Worm (Caenorhabditis elegans) whole organism, late embryonic: Measurements from ENCODE around the gene F53F4.15.

Source experiments
- ama-1 ChIP-seq: fragments of 150-350 bp; optimal IDR thresholded peaks from 2 replicates; lab custom pipeline; 2014
- ceh-14 ChIP-seq: sonication (generic microtip); optimal IDR thresholded peaks from 2 replicates; lab custom pipeline; 2016; ENCODE audit warnings: missing genotype, missing genetic modification characterization, missing compliant biosample characterization
- ceh-6 ChIP-seq: fragments of 200-800 bp; sonication (Bioruptor generic); optimal IDR thresholded peaks from 2 replicates; lab custom pipeline; 2018; ENCODE audit warnings: mild to moderate bottlenecking, missing genetic modification characterization, missing compliant biosample characterization
- ceh-9 ChIP-seq: sonication (generic microtip); optimal IDR thresholded peaks from 2 replicates; lab custom pipeline; 2016; ENCODE audit warnings: mild to moderate bottlenecking, missing genetic modification characterization, inconsistent platforms, missing compliant biosample characterization
- elt-4 ChIP-seq: sonication (generic microtip); optimal IDR thresholded peaks from 2 replicates; lab custom pipeline; 2016; ENCODE audit warnings: missing genetic modification characterization, missing compliant biosample characterization
- nhr-11 ChIP-seq: fragments of 150-350 bp; optimal IDR thresholded peaks from 2 replicates; lab custom pipeline; 2014; ENCODE audit warnings: missing biosample characterization, missing genetic modification characterization
- pha-4 ChIP-seq: fragments of 150-350 bp; optimal IDR thresholded peaks from 2 replicates; lab custom pipeline; 2018; ENCODE audit warnings: missing biosample characterization, missing genetic modification reagents, missing genetic modification characterization
- pros-1 ChIP-seq: fragments of 150-350 bp; optimal IDR thresholded peaks from 2 replicates; lab custom pipeline; 2014; ENCODE audit warnings: missing biosample characterization, missing genetic modification reagents, missing genetic modification characterization
- tbx-2 ChIP-seq: sonication (generic microtip); optimal IDR thresholded peaks from 2 replicates; lab custom pipeline; 2016; ENCODE audit warnings: missing genetic modification characterization, missing compliant biosample characterization

ce11 chrV:13649730-13650349 is 29.1 kb downstream of the F53F4.15 start, which contains the start of gene H37A05.4:
- TF ChIP-seq pha-4 (tag; lab: Kevin White, UChicago) (no peak), ceh-6 (GFP tag; lab: Kevin White, UChicago) (no peak), ceh-9 (tag; lab: Kevin White, UChicago) (no peak), pros-1 (tag; lab: Kevin White, UChicago) (no peak), tbx-2 (tag; lab: Kevin White, UChicago) (no peak), ama-1 (lab: Kevin White, UChicago) (no peak), elt-4 (tag; lab: Kevin White, UChicago) (no peak), ceh-14 (tag; lab: Kevin White, UChicago) (no peak), nhr-11 (tag; lab: Kevin White, UChicago) (no peak)
